Fruit fly (Drosophila melanogaster) whole organism, adult: ENCODE results near the gene Cys.

ENCODE experiments used
- CG11617 ChIP-seq: fragments of 200-800 bp; sonication (Bioruptor generic); optimal IDR thresholded peaks from 2 replicates; lab custom pipeline; 2017; ENCODE audit warnings: mild to moderate bottlenecking, missing biosample characterization, missing genetic modification reagents, missing genetic modification characterization
- CG12768 ChIP-seq: fragments of 200-800 bp; sonication (Bioruptor generic); optimal IDR thresholded peaks from 2 replicates; lab custom pipeline; 2017; ENCODE audit warnings: missing biosample characterization, missing genetic modification characterization, mild to moderate bottlenecking, moderate library complexity, missing genetic modification reagents
- CG14711 ChIP-seq: fragments of 200-800 bp; sonication (Bioruptor generic); optimal IDR thresholded peaks from 2 replicates; lab custom pipeline; 2018; ENCODE audit warnings: missing biosample characterization, mild to moderate bottlenecking, missing genetic modification characterization, moderate library complexity
- CG1620 ChIP-seq: fragments of 200-800 bp; sonication (Bioruptor generic); optimal IDR thresholded peaks from 2 replicates; lab custom pipeline; 2016; ENCODE audit warnings: missing biosample characterization, missing genetic modification characterization
- CG33017 ChIP-seq: fragments of 200-800 bp; sonication (Bioruptor generic); optimal IDR thresholded peaks from 2 replicates; lab custom pipeline; 2018; ENCODE audit warnings: missing biosample characterization, mild to moderate bottlenecking, missing genetic modification characterization, moderate library complexity
- CG5204 ChIP-seq: fragments of 200-800 bp; sonication (Bioruptor generic); optimal IDR thresholded peaks from 2 replicates; lab custom pipeline; 2016; ENCODE audit warnings: missing biosample characterization, missing genetic modification characterization
- CG7045 ChIP-seq: fragments of 200-800 bp; sonication (Bioruptor generic); optimal IDR thresholded peaks from 2 replicates; lab custom pipeline; 2017; ENCODE audit warnings: missing biosample characterization, mild to moderate bottlenecking, missing genetic modification characterization
- CG7101 ChIP-seq: fragments of 200-800 bp; sonication (Bioruptor generic); optimal IDR thresholded peaks from 2 replicates; lab custom pipeline; 2018; ENCODE audit warnings: missing biosample characterization, mild to moderate bottlenecking, missing genetic modification characterization, moderate library complexity
- Clk ChIP-seq: fragments of 200-800 bp; sonication (Bioruptor generic); optimal IDR thresholded peaks from 2 replicates; lab custom pipeline; 2017; ENCODE audit warnings: missing biosample characterization, missing genetic modification characterization
- Crg-1 ChIP-seq: fragments of 200-800 bp; sonication (Bioruptor generic); optimal IDR thresholded peaks from 2 replicates; lab custom pipeline; 2016; ENCODE audit warnings: missing biosample characterization, missing genetic modification characterization
- Hr96 ChIP-seq: fragments of 200-800 bp; sonication (Bioruptor generic); optimal IDR thresholded peaks from 2 replicates; lab custom pipeline; 2016; ENCODE audit warnings: missing biosample characterization, missing genetic modification characterization
- Mnt ChIP-seq: fragments of 200-800 bp; sonication (Bioruptor generic); optimal IDR thresholded peaks from 2 replicates; lab custom pipeline; 2016; ENCODE audit warnings: missing biosample characterization, mild to moderate bottlenecking, missing genetic modification characterization
- bab1 ChIP-seq: fragments of 200-800 bp; sonication (Bioruptor generic); optimal IDR thresholded peaks from 3 replicates; lab custom pipeline; 2019; ENCODE audit warnings: missing biosample characterization, mild to moderate bottlenecking, missing genetic modification characterization, moderate library complexity
- cic ChIP-seq: fragments of 200-800 bp; sonication (Bioruptor generic); optimal IDR thresholded peaks from 2 replicates; lab custom pipeline; 2017; ENCODE audit warnings: missing biosample characterization, mild to moderate bottlenecking, missing genetic modification characterization, moderate library complexity
- cnc ChIP-seq, 2 experiments: fragments of >200 bp; optimal IDR thresholded peaks; 2 replicates each; lab custom pipeline; 2017
- kay ChIP-seq: fragments of 200-800 bp; sonication (Bioruptor generic); peaks from one replicate; lab custom pipeline; 2016; ENCODE audit warnings: missing biosample characterization, missing genetic modification characterization, borderline replicate concordance
- ovo ChIP-seq: fragments of 200-800 bp; sonication (Bioruptor generic); optimal IDR thresholded peaks from 2 replicates; lab custom pipeline; 2016; ENCODE audit warnings: missing biosample characterization, missing genetic modification characterization
- pad ChIP-seq: fragments of 200-800 bp; sonication (Bioruptor generic); optimal IDR thresholded peaks from 3 replicates; lab custom pipeline; 2017; ENCODE audit warnings: missing biosample characterization, missing genetic modification characterization, mild to moderate bottlenecking, moderate library complexity, missing genetic modification reagents
- tj ChIP-seq: fragments of 200-800 bp; sonication (Bioruptor generic); optimal IDR thresholded peaks from 3 replicates; lab custom pipeline; 2017; ENCODE audit warnings: missing biosample characterization, mild to moderate bottlenecking, missing genetic modification characterization, moderate library complexity
- toe ChIP-seq: fragments of 200-800 bp; sonication (Bioruptor generic); optimal IDR thresholded peaks from 2 replicates; lab custom pipeline; 2016; ENCODE audit warnings: missing biosample characterization, missing genetic modification characterization

Cys gene

dm6 chr3R:14569411-14570107 is at the start of gene Cys:
Gene Cys (minus strand): TSS chr3R:14569644.
- peak; percentile 14 for TF ChIP-seq toe (GFP tag; lab: Kevin White, UChicago)
- peak; percentile 90 for TF ChIP-seq kay (GFP tag; lab: Kevin White, UChicago)
- TF ChIP-seq CG7101 (tag; lab: Kevin White, UChicago) = peak; percentile 59
- peak; percentile 43 for TF ChIP-seq CG33017
- no peak for TF ChIP-seq bab1 (GFP tag; lab: Kevin White, UChicago)

- TF ChIP-seq CG14711 (tag; lab: Kevin White, UChicago) = peak; percentile 9
- TF ChIP-seq CG33017 = peak; percentile 15
- no peak for TF ChIP-seq Mnt
- peak; percentile 32 for TF ChIP-seq CG7101 (tag; lab: Kevin White, UChicago)
- TF ChIP-seq Hr96 (GFP tag; lab: Kevin White, UChicago) = no peak
- TF ChIP-seq CG1620 (GFP tag; lab: Kevin White, UChicago) = no peak
- peak; percentile 41 for TF ChIP-seq CG7045 (GFP tag; lab: Kevin White, UChicago)
- peak; percentile 24 for TF ChIP-seq tj (GFP tag; lab: Kevin White, UChicago)
- TF ChIP-seq CG11617 (GFP tag; lab: Kevin White, UChicago) = peak; percentile 57
Measured at dm6 chr3R:14608892-14609692, 39.6 kb upstream of the Cys start, which contains the start of gene CG14853. Gene CG14853 (plus strand): TSS chr3R:14609642.

- TF ChIP-seq CG12768 (GFP tag; lab: Kevin White, UChicago) (no peak), pad (GFP tag; lab: Kevin White, UChicago) (no peak), CG14711 (tag; lab: Kevin White, UChicago) (no peak), CG7045 (GFP tag; lab: Kevin White, UChicago) (no peak), Hr96 (GFP tag; lab: Kevin White, UChicago) (no peak), CG1620 (GFP tag; lab: Kevin White, UChicago) (no peak), bab1 (GFP tag; lab: Kevin White, UChicago) (no peak), ovo (GFP tag; lab: Kevin White, UChicago) (no peak), cic (GFP tag; lab: Kevin White, UChicago) (no peak), toe (GFP tag; lab: Kevin White, UChicago) (no peak), Mnt (no peak), Clk (no peak), CG5204 (no peak), Crg-1 (GFP tag; lab: Kevin White, UChicago) (no peak), cnc (optimal IDR thresholded peaks at IDR 0.05; lab: Kevin White, UChicago) (no peak)
Measured at dm6 chr3R:14597935-14598424, 28.5 kb upstream of the Cys start.

DNA sequence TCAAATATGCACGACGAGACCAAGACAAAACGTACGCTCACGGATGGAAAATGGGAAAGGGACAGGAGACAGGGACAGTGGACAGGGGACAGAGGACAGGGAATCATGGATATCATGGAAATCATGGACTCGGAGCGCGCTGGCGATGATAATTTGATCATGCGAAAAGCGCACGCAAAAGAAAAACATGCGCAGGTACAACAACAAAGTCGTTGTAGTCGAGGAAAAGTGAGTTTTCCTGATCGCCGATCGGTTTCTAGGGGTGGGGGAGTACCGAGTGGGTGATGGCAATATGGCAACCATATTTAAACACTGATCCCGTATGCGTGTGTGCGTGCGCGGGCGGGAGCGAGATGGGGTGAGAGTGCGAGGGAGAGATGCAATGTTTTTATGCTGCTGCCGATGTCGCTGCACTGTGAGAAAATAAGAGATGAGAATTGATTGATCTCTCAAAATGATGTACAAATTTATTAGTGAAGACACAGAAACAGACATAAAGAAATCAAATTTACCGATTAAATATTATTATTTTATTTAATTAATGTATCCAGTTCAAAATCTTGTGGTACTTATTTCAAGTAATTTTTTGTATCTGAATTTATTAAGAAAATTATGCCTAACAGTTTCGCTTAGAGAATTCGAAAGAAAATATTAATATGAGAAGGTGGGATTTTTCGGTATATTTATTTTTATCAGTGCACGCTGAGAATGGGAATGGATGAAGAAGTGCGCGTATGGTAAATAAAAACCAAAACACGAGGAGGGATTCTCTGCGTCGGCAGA is 21.5 kb upstream of the Cys start:
- TF ChIP-seq toe (GFP tag; lab: Kevin White, UChicago) (no peak), Mnt (no peak), kay (GFP tag; lab: Kevin White, UChicago) (no peak), pad (GFP tag; lab: Kevin White, UChicago) (no peak), CG7045 (GFP tag; lab: Kevin White, UChicago) (no peak), CG11617 (GFP tag; lab: Kevin White, UChicago) (no peak), CG5204 (no peak), ovo (GFP tag; lab: Kevin White, UChicago) (no peak), CG14711 (tag; lab: Kevin White, UChicago) (no peak), CG1620 (GFP tag; lab: Kevin White, UChicago) (no peak), CG33017 (no peak)

DNA sequence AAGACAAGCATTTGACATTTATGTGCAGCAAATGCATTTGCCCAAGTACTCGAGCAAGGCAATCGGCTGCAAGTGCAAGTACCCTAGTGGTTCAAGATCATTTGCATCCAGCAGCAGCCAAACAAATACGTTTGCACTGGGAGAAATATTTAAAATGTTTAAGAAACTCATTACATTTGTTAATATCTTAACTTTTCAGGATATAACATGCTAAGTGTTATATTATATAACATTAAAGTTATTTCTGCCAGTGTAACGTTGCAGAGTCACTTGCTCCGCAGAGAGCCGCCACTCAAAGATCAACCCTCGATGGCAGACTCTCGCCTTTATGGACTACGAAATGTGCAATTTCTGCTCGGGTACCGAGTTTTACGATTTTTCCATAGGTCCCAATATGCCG is 20.0 kb upstream of the Cys start:
- TF ChIP-seq CG12768 (GFP tag; lab: Kevin White, UChicago) (no peak), pad (GFP tag; lab: Kevin White, UChicago) (no peak)
